Fruit fly (Drosophila melanogaster) whole organism, embryonic: ENCODE measurements around the gene Mfe2.

Source experiments
- Atf6 ChIP-seq: fragments of 200-800 bp; sonication (Bioruptor generic); IDR thresholded peaks from 2 replicates; pipeline ENCODE4 v1.3.6; 2022; ENCODE audit warnings: missing biosample characterization, missing genetic modification characterization
- B-H2 ChIP-seq: fragments of 200-800 bp; sonication (Bioruptor generic); optimal IDR thresholded peaks from 2 replicates; lab custom pipeline; 2018; ENCODE audit warnings: missing biosample characterization, mild to moderate bottlenecking, missing genetic modification characterization
- CG1024 ChIP-seq: fragments of 200-800 bp; sonication (Bioruptor generic); IDR thresholded peaks from 2 replicates; pipeline ENCODE4 v1.3.6; 2022; ENCODE audit warnings: missing biosample characterization, missing genetic modification characterization
- CG10274 ChIP-seq: fragments of 200-800 bp; sonication (Bioruptor generic); optimal IDR thresholded peaks from 3 replicates; lab custom pipeline; 2017; ENCODE audit warnings: missing biosample characterization, mild to moderate bottlenecking, missing genetic modification characterization
- CG10431 ChIP-seq: fragments of 200-800 bp; sonication (Bioruptor generic); optimal IDR thresholded peaks from 3 replicates; lab custom pipeline; 2018; ENCODE audit warnings: missing biosample characterization, mild to moderate bottlenecking, missing genetic modification characterization
- CG10654 ChIP-seq: fragments of 200-800 bp; sonication (Bioruptor generic); optimal IDR thresholded peaks from 2 replicates; lab custom pipeline; 2016; ENCODE audit warnings: missing biosample characterization, missing genetic modification characterization
- CG13287 ChIP-seq: fragments of 200-800 bp; sonication (Bioruptor generic); IDR thresholded peaks from 2 replicates; pipeline ENCODE4 v1.3.6; 2022; ENCODE audit warnings: missing biosample characterization, missing genetic modification characterization; ENCODE audit not compliant: partially characterized antibody
- CG3163 ChIP-seq: fragments of 200-800 bp; sonication (Bioruptor generic); optimal IDR thresholded peaks from 3 replicates; lab custom pipeline; 2016; ENCODE audit warnings: missing biosample characterization, missing genetic modification characterization
- CG3847 ChIP-seq: fragments of 200-800 bp; sonication (Bioruptor generic); IDR thresholded peaks from 2 replicates; pipeline ENCODE4 v1.3.6; 2022; ENCODE audit warnings: missing biosample characterization, missing genetic modification characterization
- CG6254 ChIP-seq: fragments of 200-800 bp; sonication (Bioruptor generic); optimal IDR thresholded peaks from 3 replicates; lab custom pipeline; 2017; ENCODE audit warnings: mild to moderate bottlenecking, missing biosample characterization, missing genetic modification reagents, missing genetic modification characterization
- CG6689 ChIP-seq: fragments of 200-800 bp; sonication (Bioruptor generic); IDR thresholded peaks from 2 replicates; pipeline ENCODE4 v1.3.6; 2022; ENCODE audit warnings: missing biosample characterization, missing genetic modification characterization
- CG6765 ChIP-seq: fragments of 200-800 bp; sonication (Bioruptor generic); optimal IDR thresholded peaks from 3 replicates; lab custom pipeline; 2017; ENCODE audit warnings: missing biosample characterization, mild to moderate bottlenecking, missing genetic modification characterization
- CG7963 ChIP-seq: fragments of 200-800 bp; sonication (Bioruptor generic); IDR thresholded peaks from 3 replicates; pipeline ENCODE4 v1.3.6; 2022; ENCODE audit warnings: missing biosample characterization, missing genetic modification characterization; ENCODE audit not compliant: partially characterized antibody
- CG8924 ChIP-seq: fragments of 200-800 bp; optimal IDR thresholded peaks from 3 replicates; lab custom pipeline; 2019; ENCODE audit warnings: missing biosample characterization, mild to moderate bottlenecking, missing genetic modification characterization, moderate library complexity
- CG9437 ChIP-seq: fragments of 200-800 bp; sonication (Bioruptor generic); optimal IDR thresholded peaks from 2 replicates; lab custom pipeline; 2018; ENCODE audit warnings: missing biosample characterization, mild to moderate bottlenecking, missing genetic modification characterization
- D19A ChIP-seq: fragments of 200-800 bp; optimal IDR thresholded peaks from 3 replicates; lab custom pipeline; 2019; ENCODE audit warnings: missing biosample characterization, mild to moderate bottlenecking, missing genetic modification characterization, moderate library complexity
- Hmx ChIP-seq: fragments of 200-800 bp; sonication (Bioruptor generic); optimal IDR thresholded peaks from 2 replicates; lab custom pipeline; 2016; ENCODE audit warnings: missing biosample characterization, missing genetic modification characterization
- Hsf ChIP-seq: fragments of 200-800 bp; sonication (Bioruptor generic); optimal IDR thresholded peaks from 3 replicates; lab custom pipeline; 2016; ENCODE audit warnings: missing biosample characterization, missing genetic modification characterization
- Nf-YC ChIP-seq: fragments of 200-800 bp; optimal IDR thresholded peaks from 3 replicates; lab custom pipeline; 2019; ENCODE audit warnings: missing biosample characterization, mild to moderate bottlenecking, missing genetic modification characterization, moderate library complexity
- Ravus ChIP-seq: fragments of 200-800 bp; sonication (Bioruptor generic); IDR thresholded peaks from 2 replicates; pipeline ENCODE4 v1.3.6; 2022; ENCODE audit warnings: missing biosample characterization, missing genetic modification characterization
- Sox102F ChIP-seq: fragments of 200-800 bp; sonication (Bioruptor generic); optimal IDR thresholded peaks from 2 replicates; lab custom pipeline; 2018; ENCODE audit warnings: missing biosample characterization, mild to moderate bottlenecking, missing genetic modification characterization, moderate library complexity
- Ssrp ChIP-seq: fragments of 200-800 bp; sonication (Bioruptor generic); optimal IDR thresholded peaks from 2 replicates; lab custom pipeline; 2018; ENCODE audit warnings: missing biosample characterization, mild to moderate bottlenecking, missing genetic modification characterization, moderate library complexity
- TFAM ChIP-seq: fragments of 200-800 bp; sonication (Bioruptor generic); optimal IDR thresholded peaks from 2 replicates; lab custom pipeline; 2017; ENCODE audit warnings: missing biosample characterization, missing genetic modification characterization, inconsistent platforms
- Vsx1 ChIP-seq: fragments of 200-800 bp; sonication (Bioruptor generic); optimal IDR thresholded peaks from 2 replicates; lab custom pipeline; 2017; ENCODE audit warnings: missing biosample characterization, mild to moderate bottlenecking, missing genetic modification characterization, missing genetic modification reagents
- amos ChIP-seq: fragments of 200-800 bp; sonication (Bioruptor generic); IDR thresholded peaks from 2 replicates; pipeline ENCODE4 v1.3.6; 2022; ENCODE audit warnings: missing biosample characterization, missing genetic modification characterization; ENCODE audit not compliant: partially characterized antibody
- ash1 ChIP-seq: fragments of 200-800 bp; sonication (Bioruptor generic); optimal IDR thresholded peaks from 2 replicates; lab custom pipeline; 2018; ENCODE audit warnings: missing biosample characterization, mild to moderate bottlenecking, missing genetic modification characterization
- bcd ChIP-seq: fragments of 200-800 bp; sonication (Bioruptor generic); optimal IDR thresholded peaks from 2 replicates; lab custom pipeline; 2017; ENCODE audit warnings: missing biosample characterization, mild to moderate bottlenecking, missing genetic modification characterization
- bigmax ChIP-seq: fragments of 200-800 bp; sonication (Bioruptor generic); optimal IDR thresholded peaks from 2 replicates; lab custom pipeline; 2018; ENCODE audit warnings: missing biosample characterization, mild to moderate bottlenecking, missing genetic modification characterization
- fd64A ChIP-seq: fragments of 200-800 bp; sonication (Bioruptor generic); optimal IDR thresholded peaks from 3 replicates; lab custom pipeline; 2018; ENCODE audit warnings: missing biosample characterization, mild to moderate bottlenecking, missing genetic modification characterization
- fru ChIP-seq: fragments of >200 bp; optimal IDR thresholded peaks from 2 replicates; lab custom pipeline; 2017
- grn ChIP-seq: fragments of 200-800 bp; sonication (Bioruptor generic); optimal IDR thresholded peaks from 3 replicates; lab custom pipeline; 2017; ENCODE audit warnings: missing biosample characterization, missing genetic modification characterization
- gro ChIP-seq: fragments of 200-800 bp; sonication (Bioruptor generic); optimal IDR thresholded peaks from 2 replicates; lab custom pipeline; 2016; ENCODE audit warnings: missing biosample characterization, missing genetic modification characterization
- hbn ChIP-seq: fragments of 200-800 bp; sonication (Bioruptor generic); IDR thresholded peaks from 2 replicates; pipeline ENCODE4 v1.3.6; 2022; ENCODE audit warnings: missing biosample characterization, missing genetic modification characterization; ENCODE audit not compliant: partially characterized antibody
- klu ChIP-seq: fragments of 200-800 bp; sonication (Bioruptor generic); IDR thresholded peaks from 2 replicates; pipeline ENCODE4 v1.3.6; 2022; ENCODE audit warnings: missing biosample characterization, missing genetic modification characterization
- nau ChIP-seq: fragments of 200-800 bp; sonication (Bioruptor generic); optimal IDR thresholded peaks from 3 replicates; lab custom pipeline; 2017; ENCODE audit warnings: missing biosample characterization, mild to moderate bottlenecking, missing genetic modification characterization, missing genetic modification reagents
- odd ChIP-seq: fragments of 200-800 bp; sonication (Bioruptor generic); optimal IDR thresholded peaks from 2 replicates; lab custom pipeline; 2017; ENCODE audit warnings: missing biosample characterization, mild to moderate bottlenecking, missing genetic modification characterization
- pan ChIP-seq, 4 experiments: fragments of >200 bp in 3 of 4; fragments of 200-800 bp in 1 of 4; sonication (Bioruptor generic) in 1 of 4; optimal IDR thresholded peaks in 3 of 4; IDR thresholded peaks in 1 of 4; 2 replicates each; pipeline versions ENCODE4 v1.3.6 to Lab custom; 2017 to 2022; ENCODE audit warnings: missing biosample characterization in 2 of 4, missing genetic modification characterization in 2 of 4, mixed read lengths in 1 of 4
- pb ChIP-seq: fragments of 200-800 bp; sonication (Bioruptor generic); optimal IDR thresholded peaks from 3 replicates; lab custom pipeline; 2016; ENCODE audit warnings: missing biosample characterization, missing genetic modification characterization
- pzg ChIP-seq: fragments of 200-800 bp; sonication (Bioruptor generic); optimal IDR thresholded peaks from 3 replicates; lab custom pipeline; 2018; ENCODE audit warnings: missing biosample characterization, mild to moderate bottlenecking, missing genetic modification characterization, moderate library complexity
- slbo ChIP-seq: fragments of 200-800 bp; sonication (Bioruptor generic); IDR thresholded peaks from 2 replicates; pipeline ENCODE4 v1.3.6; 2022; ENCODE audit warnings: missing biosample characterization, missing genetic modification characterization
- ssp ChIP-seq: fragments of 200-800 bp; sonication (Bioruptor generic); IDR thresholded peaks from 2 replicates; pipeline ENCODE4 v1.3.6; 2022; ENCODE audit warnings: missing biosample characterization, missing genetic modification characterization
- trh ChIP-seq: fragments of 200-800 bp; sonication (Bioruptor generic); optimal IDR thresholded peaks from 2 replicates; lab custom pipeline; 2016; ENCODE audit warnings: missing biosample characterization, missing genetic modification characterization
- tx ChIP-seq: fragments of 200-800 bp; sonication (Bioruptor generic); optimal IDR thresholded peaks from 2 replicates; lab custom pipeline; 2016; ENCODE audit warnings: missing biosample characterization, missing genetic modification characterization
- zfh2 ChIP-seq: fragments of 200-800 bp; sonication (Bioruptor generic); optimal IDR thresholded peaks from 2 replicates; lab custom pipeline; 2016; ENCODE audit warnings: missing biosample characterization, missing genetic modification characterization

Gene Mfe2

DNA sequence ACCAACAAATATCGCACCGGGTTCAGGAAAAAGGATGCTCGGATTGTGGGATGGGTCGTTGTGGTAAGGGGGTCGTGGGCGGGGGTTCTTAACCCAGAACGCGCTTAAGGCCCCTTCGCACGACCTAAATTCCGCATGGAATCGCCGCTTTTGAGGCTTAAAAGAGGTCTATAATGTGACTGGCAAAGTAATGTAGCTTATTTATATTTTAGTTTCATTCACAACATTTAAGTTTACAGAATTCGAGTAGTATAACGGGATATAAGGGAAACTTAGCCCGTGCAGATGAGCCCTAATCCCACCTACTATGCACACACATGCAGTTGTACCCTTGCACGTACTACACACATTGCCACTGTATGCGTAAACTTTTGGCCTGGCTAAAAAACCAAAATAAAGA is 8.0 kb downstream of the Mfe2 start (continued):
- TF ChIP-seq Hmx (GFP tag; lab: Kevin White, UChicago) = no peak
- peak; percentile 23 for TF ChIP-seq Ravus
- no peak for TF ChIP-seq gro (GFP tag; lab: Kevin White, UChicago)
- TF ChIP-seq TFAM (GFP tag; lab: Kevin White, UChicago) = peak; percentile 51
- TF ChIP-seq pan (optimal IDR thresholded peaks at IDR 0.05; lab: Kevin White, UChicago) = no peak
- peak in 1 of 2 experiments; percentile 86 for TF ChIP-seq pan (GFP tag; optimal IDR thresholded peaks at IDR 0.05 in 1 of 2, IDR thresholded peaks at IDR 0.05 in 1 of 2)
- peak; percentile 64 for TF ChIP-seq Atf6 (GFP tag; lab: Robert Waterston, UW)
- peak; percentile 34 for TF ChIP-seq bigmax (GFP tag; lab: Kevin White, UChicago)
- TF ChIP-seq odd (GFP tag; lab: Kevin White, UChicago) = peak; percentile 81
- TF ChIP-seq Ssrp (tag; lab: Kevin White, UChicago) = peak; percentile 78
- no peak for TF ChIP-seq CG7963 (GFP tag; lab: Robert Waterston, UW)
- TF ChIP-seq fru (lab: Kevin White, UChicago) = no peak
- TF ChIP-seq trh = peak; percentile 7
- TF ChIP-seq CG1024 (GFP tag; lab: Robert Waterston, UW) = peak; percentile 53
- no peak for TF ChIP-seq ash1 (GFP tag; lab: Kevin White, UChicago)
- no peak for TF ChIP-seq zfh2 (GFP tag; lab: Kevin White, UChicago)
- TF ChIP-seq B-H2 (GFP tag; lab: Kevin White, UChicago) = peak; percentile 83
- TF ChIP-seq CG9437 (GFP tag; lab: Kevin White, UChicago) = peak; percentile 27
- peak; percentile 74 for TF ChIP-seq nau (GFP tag; lab: Kevin White, UChicago)
- TF ChIP-seq tx (GFP tag; lab: Kevin White, UChicago) = peak; percentile 31
- TF ChIP-seq CG6689 (GFP tag; lab: Robert Waterston, UW) = peak; percentile 81
- TF ChIP-seq Nf-YC (tag; lab: Kevin White, UChicago) = peak; percentile 82
- TF ChIP-seq ssp = peak; percentile 29
- peak; percentile 25; the same call in 1 of the 2 replicates for TF ChIP-seq klu (GFP tag; lab: Robert Waterston, UW)
- peak; percentile 80 for TF ChIP-seq bcd
- peak; percentile 61 for TF ChIP-seq CG10654 (GFP tag; lab: Kevin White, UChicago)
- peak; percentile 83 for TF ChIP-seq Sox102F
- peak; percentile 72 for TF ChIP-seq slbo (GFP tag; lab: Robert Waterston, UW)
- no peak for TF ChIP-seq amos
- TF ChIP-seq D19A (tag; lab: Kevin White, UChicago) = peak; percentile 86
- no peak for TF ChIP-seq CG13287
- TF ChIP-seq CG3847 (GFP tag; lab: Robert Waterston, UW) = peak; percentile 66
- peak; percentile 70 for TF ChIP-seq CG10274 (GFP tag; lab: Kevin White, UChicago)
- TF ChIP-seq grn (GFP tag; lab: Kevin White, UChicago) = no peak
- TF ChIP-seq pb = peak; percentile 27
- TF ChIP-seq Hsf = peak; percentile 64
- peak; percentile 87 for TF ChIP-seq CG8924 (tag; lab: Kevin White, UChicago)
- TF ChIP-seq fd64A (GFP tag; lab: Kevin White, UChicago) = peak; percentile 71
- TF ChIP-seq CG6254 = peak; percentile 93
- TF ChIP-seq Vsx1 (GFP tag; lab: Kevin White, UChicago) = peak; percentile 80
- TF ChIP-seq CG10431 (GFP tag; lab: Kevin White, UChicago) = peak; percentile 87
- TF ChIP-seq pzg = no peak
- TF ChIP-seq CG6765 (GFP tag; lab: Kevin White, UChicago) = peak; percentile 71
- no peak for TF ChIP-seq CG3163 (GFP tag; lab: Kevin White, UChicago)
- no peak for TF ChIP-seq hbn (GFP tag; lab: Robert Waterston, UW)
- TF ChIP-seq, all 482 proteins: peak for 363
